Worm (Caenorhabditis elegans) whole organism, L4 larva: ENCODE measurements around the gene clec-165.

Experiments used
- D1046.2 ChIP-seq: fragments of 200-800 bp; sonication (Bioruptor generic); IDR thresholded peaks from 2 replicates; pipeline ENCODE4 v1.3.6; 2022; ENCODE audit warnings: missing genetic modification characterization, missing compliant biosample characterization
- aha-1 ChIP-seq: fragments of 150-350 bp; peaks from one replicate; lab custom pipeline; 2014; ENCODE audit warnings: missing biosample characterization, missing genetic modification characterization
- ama-1 ChIP-seq: fragments of 150-350 bp; optimal IDR thresholded peaks from 2 replicates; lab custom pipeline; 2014; ENCODE audit warnings: inconsistent platforms, mixed read lengths
- ceh-32 ChIP-seq: sonication (generic microtip); optimal IDR thresholded peaks from 2 replicates; lab custom pipeline; 2016; ENCODE audit warnings: mild to moderate bottlenecking, missing genetic modification characterization, missing compliant biosample characterization; ENCODE audit not compliant: poor library complexity
- ceh-44 ChIP-seq: fragments of 200-800 bp; sonication (Bioruptor generic); IDR thresholded peaks from 2 replicates; pipeline ENCODE4 v1.3.6; 2022; ENCODE audit warnings: missing genetic modification reagents, missing genetic modification characterization, missing compliant biosample characterization
- ceh-82 ChIP-seq: sonication (generic microtip); optimal IDR thresholded peaks from 2 replicates; lab custom pipeline; 2017; ENCODE audit warnings: missing biosample characterization, missing genetic modification characterization
- daf-16 ChIP-seq, 3 experiments: sonication (generic microtip); optimal IDR thresholded peaks; 2 replicates each; lab custom pipeline; 2016 to 2017; ENCODE audit warnings: missing genetic modification characterization in 3 of 3, missing genetic modification reagents in 3 of 3, mild to moderate bottlenecking in 2 of 3, missing compliant biosample characterization in 2 of 3, missing biosample characterization in 1 of 3, moderate library complexity in 1 of 3
- dmd-6 ChIP-seq: fragments of 200-800 bp; sonication (Bioruptor generic); IDR thresholded peaks from 2 replicates; pipeline ENCODE4 v1.3.6; 2022; ENCODE audit warnings: missing genetic modification reagents, missing genetic modification characterization, missing compliant biosample characterization
- dmd-9 ChIP-seq: fragments of 200-800 bp; sonication (Bioruptor generic); IDR thresholded peaks from 2 replicates; pipeline ENCODE4 v1.3.6; 2022; ENCODE audit warnings: missing genetic modification reagents, missing genetic modification characterization, missing compliant biosample characterization
- dpl-1 ChIP-seq: fragments of 150-350 bp; optimal IDR thresholded peaks from 2 replicates; lab custom pipeline; 2014; ENCODE audit warnings: missing biosample characterization, missing genetic modification reagents, missing genetic modification characterization
- dve-1 ChIP-seq: sonication (generic microtip); optimal IDR thresholded peaks from 2 replicates; lab custom pipeline; 2017; ENCODE audit warnings: antibody characterized with exemption, mild to moderate bottlenecking, missing genetic modification characterization, missing compliant biosample characterization; ENCODE audit not compliant: insufficient read depth
- egl-43 ChIP-seq: fragments of 200-800 bp; sonication (Bioruptor generic); IDR thresholded peaks from 2 replicates; pipeline ENCODE4 v1.3.6; 2022; ENCODE audit warnings: missing genetic modification reagents, missing genetic modification characterization, missing compliant biosample characterization
- hmg-1.1 ChIP-seq: fragments of 200-800 bp; sonication (Bioruptor generic); IDR thresholded peaks from 2 replicates; pipeline ENCODE4 v1.3.6; 2022; ENCODE audit warnings: missing genetic modification reagents, missing genetic modification characterization, missing compliant biosample characterization
- jun-1 ChIP-seq: fragments of 150-350 bp; optimal IDR thresholded peaks from 2 replicates; lab custom pipeline; 2014; ENCODE audit warnings: missing biosample characterization, missing genetic modification reagents, missing genetic modification characterization
- lim-7 ChIP-seq: fragments of 200-800 bp; sonication (Bioruptor generic); IDR thresholded peaks from 2 replicates; pipeline ENCODE4 v1.3.6; 2022; ENCODE audit warnings: missing genetic modification characterization, missing compliant biosample characterization
- lin-15B ChIP-seq: fragments of 150-350 bp; sonication (generic microtip); optimal IDR thresholded peaks from 3 replicates; lab custom pipeline; 2014; ENCODE audit warnings: missing biosample characterization, missing genetic modification characterization
- lin-38 ChIP-seq: fragments of 200-800 bp; sonication (Bioruptor generic); IDR thresholded peaks from 2 replicates; pipeline ENCODE4 v1.3.6; 2022; ENCODE audit warnings: missing genetic modification reagents, missing genetic modification characterization, missing compliant biosample characterization
- madf-5 ChIP-seq, 2 experiments: fragments of 200-800 bp; sonication (Bioruptor generic); IDR thresholded peaks; 2 replicates each; pipeline ENCODE4 v1.3.6; 2022; ENCODE audit warnings: missing compliant biosample characterization in 2 of 2, missing genetic modification characterization in 2 of 2
- nhr-102 ChIP-seq: sonication (generic microtip); optimal IDR thresholded peaks from 2 replicates; lab custom pipeline; 2016; ENCODE audit warnings: mild to moderate bottlenecking, missing genetic modification characterization, moderate library complexity, missing compliant biosample characterization
- nhr-28 ChIP-seq: fragments of 150-350 bp; optimal IDR thresholded peaks from 2 replicates; lab custom pipeline; 2014; ENCODE audit warnings: missing biosample characterization, missing genetic modification characterization
- nhr-6 ChIP-seq: fragments of 150-350 bp; optimal IDR thresholded peaks from 2 replicates; lab custom pipeline; 2014; ENCODE audit warnings: missing biosample characterization, missing genetic modification characterization
- nhr-76 ChIP-seq: fragments of 150-350 bp; optimal IDR thresholded peaks from 2 replicates; lab custom pipeline; 2014; ENCODE audit warnings: missing biosample characterization, missing genetic modification characterization
- pqm-1 ChIP-seq: sonication (generic microtip); optimal IDR thresholded peaks from 2 replicates; lab custom pipeline; 2017; ENCODE audit warnings: missing biosample characterization, missing genetic modification characterization
- rbr-2 ChIP-seq: sonication (generic microtip); optimal IDR thresholded peaks from 2 replicates; lab custom pipeline; 2016; ENCODE audit warnings: missing genotype, missing genetic modification characterization, missing compliant biosample characterization
- set-16 ChIP-seq: fragments of 200-800 bp; sonication (Bioruptor generic); IDR thresholded peaks from 2 replicates; pipeline ENCODE4 v1.3.6; 2022; ENCODE audit warnings: missing genetic modification reagents, missing genetic modification characterization, missing compliant biosample characterization
- skn-1 ChIP-seq: fragments of 150-350 bp; optimal IDR thresholded peaks from 2 replicates; lab custom pipeline; 2014; ENCODE audit warnings: missing biosample characterization, missing genetic modification characterization
- tag-97 ChIP-seq: fragments of 200-800 bp; sonication (Bioruptor generic); IDR thresholded peaks from 2 replicates; pipeline ENCODE4 v1.3.6; 2022; ENCODE audit warnings: missing genetic modification characterization, missing compliant biosample characterization
- unc-62 ChIP-seq, 3 experiments: fragments of 150-350 bp in 1 of 3; sonication (generic microtip); optimal IDR thresholded peaks in 2 of 3; peaks in 1 of 3; 1 replicate in 1 of 3; 2 replicates in 2 of 3; lab custom pipeline; 2014 to 2017; ENCODE audit warnings: missing biosample characterization in 3 of 3, missing genetic modification characterization in 3 of 3, missing genetic modification reagents in 3 of 3, missing genotype in 1 of 3
- zfp-2 ChIP-seq: sonication (generic microtip); optimal IDR thresholded peaks from 2 replicates; lab custom pipeline; 2016; ENCODE audit warnings: mild to moderate bottlenecking, missing genetic modification characterization, missing compliant biosample characterization
- zfp-3 ChIP-seq: fragments of 200-800 bp; sonication (Bioruptor generic); conservative IDR thresholded peaks from 2 replicates; pipeline ENCODE4 v1.3.6; 2022; ENCODE audit warnings: missing genetic modification reagents, missing genetic modification characterization, missing compliant biosample characterization
- ztf-7 ChIP-seq: fragments of 150-350 bp; optimal IDR thresholded peaks from 2 replicates; lab custom pipeline; 2014; ENCODE audit warnings: missing biosample characterization, missing genetic modification characterization

Gene clec-165

DNA sequence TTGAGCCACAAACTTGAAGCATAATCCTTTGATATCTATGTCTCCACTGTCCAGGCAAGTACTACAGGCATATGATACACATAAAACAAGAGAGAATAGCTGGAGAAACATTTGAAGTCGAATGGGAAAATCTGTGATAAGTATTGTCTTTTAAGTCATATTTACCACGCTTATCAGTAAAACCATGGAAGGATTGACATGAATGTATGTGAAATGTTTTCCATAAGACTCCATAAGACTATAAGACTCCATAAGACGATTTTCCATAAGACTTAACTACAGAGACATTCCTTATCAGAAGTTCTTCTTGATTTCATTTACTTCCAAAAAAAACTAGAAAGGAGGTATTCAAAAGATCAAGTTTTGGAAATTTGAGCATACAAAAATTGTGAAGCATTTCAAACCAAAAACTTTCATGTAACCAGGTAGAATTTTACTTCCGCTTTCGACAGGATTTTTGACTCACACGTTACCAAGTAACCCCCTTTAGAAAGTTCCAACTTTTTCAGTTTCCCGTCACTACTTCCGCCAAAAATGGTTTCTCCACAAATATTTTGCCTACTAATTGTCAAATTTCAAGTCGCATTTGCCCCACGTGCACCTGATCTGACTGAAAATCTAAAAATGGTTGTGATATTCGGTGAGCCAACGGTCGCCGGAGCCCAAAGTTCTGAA is at the start of gene clec-165, which contains the start of gene F38A1.11:
Gene clec-165 (minus strand): TSS at position 125 of the 675 bp plus-strand sequence.
Gene F38A1.11 (plus strand): TSS at position 625 of the 675 bp plus-strand sequence.
- no peak for TF ChIP-seq ztf-7 (tag; lab: Kevin White, UChicago)
- TF ChIP-seq hmg-1.1 (GFP tag; lab: Robert Waterston, UW), result no peak
- TF ChIP-seq jun-1 (tag; lab: Kevin White, UChicago), result no peak
- TF ChIP-seq zfp-2 (tag; lab: Kevin White, UChicago), result no peak
- no peak for TF ChIP-seq lim-7 (GFP tag; lab: Robert Waterston, UW)
- TF ChIP-seq nhr-102, result no peak
- peak; percentile 8 for TF ChIP-seq aha-1 (tag; lab: Kevin White, UChicago)
- no peak for TF ChIP-seq dmd-9 (GFP tag; lab: Robert Waterston, UW)
- TF ChIP-seq skn-1 (tag; lab: Kevin White, UChicago), result no peak
- no peak for TF ChIP-seq ama-1
- TF ChIP-seq daf-16 (GFP tag; optimal IDR thresholded peaks at IDR 0.05; lab: Kevin White, UChicago), result no peak
- peak; percentile 34 for TF ChIP-seq daf-16 (tag; optimal IDR thresholded peaks at IDR 0.05; lab: Kevin White, UChicago)
- TF ChIP-seq ceh-82 (tag; lab: Kevin White, UChicago), result no peak
- TF ChIP-seq tag-97 (GFP tag; lab: Robert Waterston, UW), result no peak
- no peak for TF ChIP-seq D1046.2
- TF ChIP-seq dmd-6 (GFP tag; lab: Robert Waterston, UW), result peak; percentile 51
- TF ChIP-seq rbr-2, result no peak
- peak; percentile 27 for TF ChIP-seq nhr-28 (tag; lab: Kevin White, UChicago)
- TF ChIP-seq nhr-6, result no peak
- no peak for TF ChIP-seq lin-38 (GFP tag; lab: Robert Waterston, UW)

DNA sequence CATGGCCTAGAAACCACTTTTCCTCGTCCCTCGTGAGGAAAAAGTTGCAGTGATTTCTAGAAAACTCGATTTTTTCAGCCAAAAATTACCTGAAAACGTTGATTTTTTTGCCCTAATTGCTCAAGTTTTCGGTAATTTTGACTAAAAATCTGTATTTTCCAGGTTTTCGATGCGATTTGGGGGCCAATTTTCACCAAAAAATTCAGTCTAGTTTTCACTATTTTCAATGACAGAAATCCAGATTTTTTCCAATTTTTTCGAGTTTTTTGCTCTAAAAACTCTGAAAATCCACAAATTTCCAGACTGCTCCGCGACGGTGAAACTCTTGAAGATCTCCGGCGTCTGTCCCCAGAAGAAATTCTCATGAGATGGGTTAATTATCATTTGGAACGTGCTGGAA is 42.6 kb upstream of the clec-165 start, which contains the start of gene plst-1:
Gene plst-1 (plus strand): TSS at position 301 of the 400 bp plus-strand sequence.
- TF ChIP-seq dpl-1 (GFP tag; lab: Kevin White, UChicago) (no peak), ceh-32 (tag; lab: Kevin White, UChicago) (no peak), nhr-76 (tag; lab: Kevin White, UChicago) (no peak), lin-38 (GFP tag; lab: Robert Waterston, UW) (no peak), ceh-44 (no peak), zfp-3 (GFP tag; lab: Robert Waterston, UW) (no peak)

DNA sequence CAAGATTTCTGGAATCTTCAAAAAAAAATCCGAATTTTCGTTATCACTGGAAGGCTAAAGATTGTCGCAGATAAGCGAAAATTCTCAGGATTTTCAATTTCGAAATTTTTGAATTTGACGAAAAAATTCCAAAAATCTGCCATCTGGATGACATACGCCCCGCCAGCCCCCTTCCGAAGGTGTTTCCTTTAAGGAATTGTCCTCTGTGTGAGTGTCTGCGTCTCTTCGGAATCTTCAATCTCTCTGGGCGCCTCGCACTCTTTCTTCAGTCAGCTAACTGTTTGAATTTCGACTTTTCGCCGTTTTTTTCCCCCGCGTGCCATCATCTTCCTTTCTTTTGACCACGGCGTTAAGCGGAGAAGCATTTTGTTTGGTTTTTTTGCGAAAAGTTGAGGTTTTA is 39.9 kb upstream of the clec-165 start:
- TF ChIP-seq unc-62 (GFP tag; optimal IDR thresholded peaks at IDR 0.05 in 1 of 2; lab: Kevin White, UChicago) (peak in 1 of 2 experiments; percentile 78), unc-62 (tag; optimal IDR thresholded peaks at IDR 0.05; lab: Kevin White, UChicago) (no peak), aha-1 (tag; lab: Kevin White, UChicago) (peak; percentile 64), madf-5 (GFP tag; IDR thresholded peaks at IDR 0.05; lab: Robert Waterston, UW) (no peak)

DNA sequence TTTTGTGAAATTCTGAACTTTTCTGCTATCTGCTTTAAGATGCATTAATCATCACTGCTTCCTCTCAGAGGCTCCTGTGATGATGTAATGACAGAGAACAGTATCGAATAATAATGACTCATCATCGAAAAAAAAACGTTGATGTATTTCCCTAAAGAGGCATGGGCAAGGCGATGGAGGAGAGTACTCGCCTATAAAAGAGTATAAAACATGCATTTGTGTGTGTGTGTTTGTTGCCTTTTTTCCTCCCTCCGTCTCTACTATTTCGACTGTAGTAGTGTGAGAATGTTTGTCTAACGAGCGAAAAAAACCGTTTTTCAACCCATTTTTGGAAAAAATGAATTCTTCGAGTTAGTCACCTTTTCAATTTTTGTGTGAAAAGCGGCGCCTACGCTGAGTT is 38.2 kb upstream of the clec-165 start:
- TF ChIP-seq daf-16 (GFP tag; optimal IDR thresholded peaks at IDR 0.05; lab: Kevin White, UChicago) (no peak), daf-16 (tag; optimal IDR thresholded peaks at IDR 0.05; lab: Kevin White, UChicago) (peak; percentile 14), nhr-6 (peak; percentile 32), lin-15B (tag; lab: Kevin White, UChicago) (no peak), set-16 (no peak), pqm-1 (tag; lab: Kevin White, UChicago) (peak; percentile 28), nhr-28 (tag; lab: Kevin White, UChicago) (peak; percentile 41), dve-1 (tag; lab: Kevin White, UChicago) (peak; percentile 32)

ce11 chrIV:1278945-1279344 is 32.3 kb upstream of the clec-165 start:
- TF ChIP-seq hmg-1.1 (GFP tag; lab: Robert Waterston, UW), result 0 out of 2 replicates have a peak, but pooled peaks have one; percentile 24
- TF ChIP-seq egl-43, result no peak
